Worm (Caenorhabditis elegans) whole organism, L2 larva: ENCODE measurements around the gene C55A6.7.

Experiments used
- R02D3.7 ChIP-seq: fragments of 150-350 bp; optimal IDR thresholded peaks from 2 replicates; lab custom pipeline; 2014; ENCODE audit warnings: missing biosample characterization, missing genetic modification characterization
- aly-2 ChIP-seq: fragments of 150-350 bp; optimal IDR thresholded peaks from 2 replicates; lab custom pipeline; 2014; ENCODE audit warnings: missing biosample characterization, missing genetic modification characterization
- blmp-1 ChIP-seq: sonication (generic microtip); optimal IDR thresholded peaks from 2 replicates; lab custom pipeline; 2017; ENCODE audit warnings: missing genetic modification characterization, mild to moderate bottlenecking, missing compliant biosample characterization, antibody characterized with exemption, moderate library complexity; ENCODE audit not compliant: insufficient read depth
- elt-1 ChIP-seq: fragments of 150-350 bp; optimal IDR thresholded peaks from 2 replicates; lab custom pipeline; 2014; ENCODE audit warnings: missing biosample characterization, missing genetic modification characterization
- lin-39 ChIP-seq: fragments of 150-350 bp; optimal IDR thresholded peaks from 2 replicates; lab custom pipeline; 2014; ENCODE audit warnings: missing biosample characterization, missing genetic modification reagents, missing genetic modification characterization
- nhr-11 ChIP-seq: fragments of 150-350 bp; optimal IDR thresholded peaks from 2 replicates; lab custom pipeline; 2014; ENCODE audit warnings: missing biosample characterization, missing genetic modification characterization
- nhr-12 ChIP-seq: fragments of 150-350 bp; optimal IDR thresholded peaks from 2 replicates; lab custom pipeline; 2014; ENCODE audit warnings: missing biosample characterization, missing genetic modification characterization
- nhr-129 ChIP-seq: fragments of 150-350 bp; optimal IDR thresholded peaks from 2 replicates; lab custom pipeline; 2014; ENCODE audit warnings: missing biosample characterization, missing genetic modification characterization
- nhr-77 ChIP-seq: fragments of 150-350 bp; optimal IDR thresholded peaks from 2 replicates; lab custom pipeline; 2014; ENCODE audit warnings: missing biosample characterization, missing genetic modification characterization
- unc-62 ChIP-seq: fragments of 150-350 bp; optimal IDR thresholded peaks from 2 replicates; lab custom pipeline; 2014; ENCODE audit warnings: missing biosample characterization, missing genetic modification reagents, missing genetic modification characterization
- zag-1 ChIP-seq: fragments of 150-350 bp; optimal IDR thresholded peaks from 2 replicates; lab custom pipeline; 2014; ENCODE audit warnings: missing biosample characterization, missing genetic modification characterization
- ztf-1 ChIP-seq: fragments of 200-800 bp; sonication (Bioruptor generic); conservative IDR thresholded peaks from 2 replicates; pipeline ENCODE4 v1.3.6; 2022; ENCODE audit warnings: missing genetic modification characterization, missing compliant biosample characterization

DNA sequence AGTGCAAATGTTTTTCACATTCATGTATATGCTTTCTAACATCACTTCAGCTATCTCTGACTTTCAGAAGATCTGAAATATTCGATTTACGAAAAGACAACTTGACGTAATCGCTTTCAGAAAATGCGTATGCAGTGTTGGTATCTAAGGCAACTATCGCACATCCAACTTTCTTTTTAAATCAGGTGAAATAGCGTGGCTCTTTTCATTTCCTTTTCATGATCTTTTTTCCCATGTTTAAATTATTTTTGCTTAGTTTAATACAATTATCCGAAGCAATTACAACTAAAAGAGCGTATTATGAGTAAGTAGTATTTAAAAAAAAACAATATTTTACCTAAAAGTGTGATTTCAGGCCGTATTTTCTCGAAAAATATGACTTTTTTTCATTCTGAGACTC lies 26.5 kb upstream of the C55A6.7 start, which contains the start of gene F38B7.11:
- no peak for TF ChIP-seq R02D3.7 (tag; lab: Kevin White, UChicago)
- no peak for TF ChIP-seq elt-1 (tag; lab: Kevin White, UChicago)
- no peak for TF ChIP-seq ztf-1 (GFP tag; lab: Robert Waterston, UW)
- TF ChIP-seq nhr-12 (tag; lab: Kevin White, UChicago): no peak
- no peak for TF ChIP-seq lin-39
- no peak for TF ChIP-seq blmp-1 (tag; lab: Kevin White, UChicago)
- TF ChIP-seq zag-1 (tag; lab: Kevin White, UChicago): no peak
- no peak for TF ChIP-seq nhr-11 (tag; lab: Kevin White, UChicago)
- TF ChIP-seq aly-2 (tag; lab: Kevin White, UChicago): no peak
- no peak for TF ChIP-seq nhr-77
- TF ChIP-seq nhr-129 (tag; lab: Kevin White, UChicago): no peak
- TF ChIP-seq unc-62: no peak
